Fruit fly (Drosophila melanogaster): ENCODE data around the gene EMC5.

DNA sequence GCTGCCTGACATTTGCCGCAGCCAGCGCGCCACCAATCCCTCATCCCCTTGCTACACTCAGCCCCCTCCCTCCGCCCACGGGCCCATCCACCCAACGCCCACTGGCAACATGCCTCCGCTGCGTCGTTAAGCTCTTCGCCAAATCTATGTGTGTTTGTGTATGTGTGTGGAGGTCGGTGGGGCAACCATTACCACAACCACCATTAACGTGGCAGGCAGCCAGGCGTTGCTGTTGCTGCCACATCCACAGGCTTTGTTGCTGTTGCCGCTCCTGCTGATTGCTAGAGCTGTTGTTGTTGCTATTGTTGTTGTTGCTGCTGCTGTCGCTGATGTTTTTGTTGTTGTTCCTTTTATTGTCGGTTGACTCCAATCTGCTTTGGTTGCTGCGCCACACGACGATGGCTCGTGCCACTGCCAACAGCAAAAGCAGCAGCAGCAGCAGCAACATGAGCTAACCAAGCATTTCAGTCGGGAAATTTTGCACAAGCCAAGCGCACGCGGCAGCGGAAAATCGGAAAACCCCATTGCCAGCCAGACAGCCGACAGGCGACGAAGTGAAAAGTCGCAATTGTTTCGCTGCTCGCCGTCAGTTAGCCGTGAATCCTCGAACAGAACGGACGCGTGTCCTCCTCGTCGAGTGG lies 39.9 kb downstream of the EMC5 start, which contains the start of gene Sidpn:
- TF ChIP-seq usp (GFP tag; optimal IDR thresholded peaks at IDR 0.05) (no peak), CG8478 (optimal IDR thresholded peaks at IDR 0.05) (no peak), pan (optimal IDR thresholded peaks at IDR 0.05) (no peak)
